Fruit fly (Drosophila melanogaster) whole organism, embryonic: Measurements from ENCODE around the gene SelT.

Experiments
- Atf6 ChIP-seq: fragments of 200-800 bp; sonication (Bioruptor generic); IDR thresholded peaks from 2 replicates; pipeline ENCODE4 v1.3.6; 2022; ENCODE audit warnings: missing biosample characterization, missing genetic modification characterization
- CG1024 ChIP-seq: fragments of 200-800 bp; sonication (Bioruptor generic); IDR thresholded peaks from 2 replicates; pipeline ENCODE4 v1.3.6; 2022; ENCODE audit warnings: missing biosample characterization, missing genetic modification characterization
- CG10274 ChIP-seq: fragments of 200-800 bp; sonication (Bioruptor generic); optimal IDR thresholded peaks from 3 replicates; lab custom pipeline; 2017; ENCODE audit warnings: missing biosample characterization, mild to moderate bottlenecking, missing genetic modification characterization
- CG11093 ChIP-seq: fragments of 200-800 bp; sonication (Bioruptor generic); IDR thresholded peaks from 3 replicates; pipeline ENCODE4 v1.3.6; 2022; ENCODE audit warnings: missing biosample characterization, missing genetic modification characterization
- CG13624 ChIP-seq: fragments of 200-800 bp; sonication (Bioruptor generic); optimal IDR thresholded peaks from 2 replicates; lab custom pipeline; 2016; ENCODE audit warnings: missing biosample characterization, missing genetic modification characterization
- CG14050 ChIP-seq: fragments of 200-800 bp; sonication (Bioruptor generic); IDR thresholded peaks from 3 replicates; pipeline ENCODE4 v1.3.6; 2022; ENCODE audit warnings: missing biosample characterization, missing genetic modification characterization
- CG14965 ChIP-seq: fragments of 200-800 bp; sonication (Bioruptor generic); optimal IDR thresholded peaks from 2 replicates; lab custom pipeline; 2016; ENCODE audit warnings: missing biosample characterization, missing genetic modification characterization, borderline replicate concordance
- CG1792 ChIP-seq: fragments of 200-800 bp; sonication (Bioruptor generic); optimal IDR thresholded peaks from 2 replicates; lab custom pipeline; 2016; ENCODE audit warnings: missing biosample characterization, missing genetic modification characterization
- CG2199 ChIP-seq: fragments of 200-800 bp; sonication (Bioruptor generic); IDR thresholded peaks from 3 replicates; pipeline ENCODE4 v1.3.6; 2022; ENCODE audit warnings: missing biosample characterization, missing genetic modification characterization
- CG31388 ChIP-seq: fragments of 200-800 bp; sonication (Bioruptor generic); optimal IDR thresholded peaks from 2 replicates; lab custom pipeline; 2016; ENCODE audit warnings: missing biosample characterization, missing genetic modification characterization
- CG32532 ChIP-seq: fragments of 200-800 bp; sonication (Bioruptor generic); IDR thresholded peaks from 2 replicates; pipeline ENCODE4 v1.3.6; 2022; ENCODE audit warnings: missing biosample characterization, missing genetic modification characterization
- CG3281 ChIP-seq: fragments of 200-800 bp; sonication (Bioruptor generic); optimal IDR thresholded peaks from 3 replicates; lab custom pipeline; 2017; ENCODE audit warnings: missing biosample characterization, mild to moderate bottlenecking, missing genetic modification characterization
- CG3407 ChIP-seq: fragments of 200-800 bp; sonication (Bioruptor generic); optimal IDR thresholded peaks from 2 replicates; lab custom pipeline; 2018; ENCODE audit warnings: missing biosample characterization, mild to moderate bottlenecking, missing genetic modification characterization
- CG34376 ChIP-seq: fragments of 200-800 bp; sonication (Bioruptor generic); optimal IDR thresholded peaks from 2 replicates; lab custom pipeline; 2018; ENCODE audit warnings: missing biosample characterization, mild to moderate bottlenecking, missing genetic modification characterization
- CG4404 ChIP-seq: fragments of 200-800 bp; sonication (Bioruptor generic); IDR thresholded peaks from 2 replicates; pipeline ENCODE4 v1.3.6; 2022; ENCODE audit warnings: missing biosample characterization, missing genetic modification characterization
- D ChIP-seq, 2 experiments: fragments of 200-800 bp in 1 of 2; fragments of >200 bp in 1 of 2; sonication (Bioruptor generic) in 1 of 2; optimal IDR thresholded peaks; 2 replicates in 1 of 2; 3 replicates in 1 of 2; lab custom pipeline; 2017; ENCODE audit warnings: mild to moderate bottlenecking in 1 of 2, missing biosample characterization in 1 of 2, missing genetic modification characterization in 1 of 2, missing genetic modification reagents in 1 of 2
- Ets65A ChIP-seq: fragments of 200-800 bp; sonication (Bioruptor generic); peaks from one replicate; lab custom pipeline; 2016; ENCODE audit warnings: missing biosample characterization, missing genetic modification characterization
- HmgZ ChIP-seq: fragments of 200-800 bp; sonication (Bioruptor generic); optimal IDR thresholded peaks from 2 replicates; lab custom pipeline; 2018; ENCODE audit warnings: missing biosample characterization, mild to moderate bottlenecking, missing genetic modification characterization
- Hmr ChIP-seq: fragments of 200-800 bp; sonication (Bioruptor generic); optimal IDR thresholded peaks from 3 replicates; lab custom pipeline; 2017; ENCODE audit warnings: mild to moderate bottlenecking, missing biosample characterization, missing genetic modification reagents, missing genetic modification characterization
- MTF-1 ChIP-seq: fragments of 200-800 bp; sonication (Bioruptor generic); optimal IDR thresholded peaks from 2 replicates; lab custom pipeline; 2018; ENCODE audit warnings: missing biosample characterization, mild to moderate bottlenecking, missing genetic modification characterization, borderline replicate concordance
- Meics ChIP-seq: fragments of 200-800 bp; sonication (Bioruptor generic); optimal IDR thresholded peaks from 2 replicates; lab custom pipeline; 2017; ENCODE audit warnings: missing biosample characterization, mild to moderate bottlenecking, missing genetic modification characterization
- NC2α ChIP-seq: fragments of 200-800 bp; sonication (Bioruptor generic); optimal IDR thresholded peaks from 2 replicates; lab custom pipeline; 2016; ENCODE audit warnings: missing biosample characterization, missing genetic modification characterization
- NC2β ChIP-seq: fragments of 200-800 bp; sonication (Bioruptor generic); optimal IDR thresholded peaks from 2 replicates; lab custom pipeline; 2016; ENCODE audit warnings: missing biosample characterization, missing genetic modification characterization
- Nf-YC ChIP-seq: fragments of 200-800 bp; optimal IDR thresholded peaks from 3 replicates; lab custom pipeline; 2019; ENCODE audit warnings: missing biosample characterization, mild to moderate bottlenecking, missing genetic modification characterization, moderate library complexity
- Six4 ChIP-seq: fragments of 200-800 bp; sonication (Bioruptor generic); optimal IDR thresholded peaks from 2 replicates; lab custom pipeline; 2016; ENCODE audit warnings: missing biosample characterization, missing genetic modification characterization
- Sry-δ ChIP-seq: fragments of 200-800 bp; sonication (Bioruptor generic); optimal IDR thresholded peaks from 2 replicates; lab custom pipeline; 2016; ENCODE audit warnings: missing biosample characterization, missing genetic modification characterization
- TFAM ChIP-seq: fragments of 200-800 bp; sonication (Bioruptor generic); optimal IDR thresholded peaks from 2 replicates; lab custom pipeline; 2017; ENCODE audit warnings: missing biosample characterization, missing genetic modification characterization, inconsistent platforms
- Vsx1 ChIP-seq: fragments of 200-800 bp; sonication (Bioruptor generic); optimal IDR thresholded peaks from 2 replicates; lab custom pipeline; 2017; ENCODE audit warnings: missing biosample characterization, mild to moderate bottlenecking, missing genetic modification characterization, missing genetic modification reagents
- bsh ChIP-seq, 2 experiments: fragments of 200-800 bp; sonication (Bioruptor generic); optimal IDR thresholded peaks; 2 replicates each; lab custom pipeline; 2017 to 2018; ENCODE audit warnings: mild to moderate bottlenecking in 2 of 2, missing biosample characterization in 2 of 2, missing genetic modification characterization in 2 of 2, moderate library complexity in 1 of 2
- cg ChIP-seq: fragments of 200-800 bp; sonication (Bioruptor generic); optimal IDR thresholded peaks from 3 replicates; lab custom pipeline; 2019; ENCODE audit warnings: missing biosample characterization, mild to moderate bottlenecking, missing genetic modification characterization, moderate library complexity
- chif ChIP-seq, 2 experiments: fragments of 200-800 bp; sonication (Bioruptor generic); optimal IDR thresholded peaks; 3 replicates each; lab custom pipeline; 2016; ENCODE audit warnings: missing biosample characterization in 2 of 2, missing genetic modification characterization in 2 of 2
- ci ChIP-seq: fragments of 200-800 bp; sonication (Bioruptor generic); IDR thresholded peaks from 3 replicates; pipeline ENCODE4 v1.3.6; 2022; ENCODE audit warnings: missing biosample characterization, missing genetic modification characterization
- corto ChIP-seq: fragments of 200-800 bp; sonication (Bioruptor generic); optimal IDR thresholded peaks from 2 replicates; lab custom pipeline; 2016; ENCODE audit warnings: missing biosample characterization, mild to moderate bottlenecking, missing genetic modification characterization, moderate library complexity
- crol ChIP-seq: fragments of 200-800 bp; sonication (Bioruptor generic); IDR thresholded peaks from 2 replicates; pipeline ENCODE4 v1.3.6; 2022; ENCODE audit warnings: missing biosample characterization, missing genetic modification characterization
- dati ChIP-seq: fragments of 200-800 bp; sonication (Bioruptor generic); IDR thresholded peaks from 2 replicates; pipeline ENCODE4 v1.3.6; 2022; ENCODE audit warnings: missing biosample characterization, missing genetic modification characterization
- dm ChIP-seq: fragments of 200-800 bp; sonication (Bioruptor generic); optimal IDR thresholded peaks from 3 replicates; lab custom pipeline; 2016; ENCODE audit warnings: missing biosample characterization, missing genetic modification characterization
- dpn ChIP-seq, 2 experiments: fragments of 200-800 bp; sonication (Bioruptor generic); optimal IDR thresholded peaks; 3 replicates each; lab custom pipeline; 2016; ENCODE audit warnings: missing biosample characterization in 2 of 2, missing genetic modification characterization in 2 of 2
- ewg ChIP-seq: fragments of 200-800 bp; sonication (Bioruptor generic); optimal IDR thresholded peaks from 3 replicates; lab custom pipeline; 2017; ENCODE audit warnings: mild to moderate bottlenecking, missing biosample characterization, missing genetic modification reagents, missing genetic modification characterization
- ftz-f1 ChIP-seq: fragments of 200-800 bp; sonication (Bioruptor generic); optimal IDR thresholded peaks from 2 replicates; lab custom pipeline; 2016; ENCODE audit warnings: missing biosample characterization, missing genetic modification characterization
- fu2 ChIP-seq: fragments of 200-800 bp; sonication (Bioruptor generic); optimal IDR thresholded peaks from 2 replicates; lab custom pipeline; 2016; ENCODE audit warnings: missing biosample characterization, missing genetic modification characterization
- gsb-n ChIP-seq: fragments of 200-800 bp; sonication (Bioruptor generic); optimal IDR thresholded peaks from 3 replicates; lab custom pipeline; 2018; ENCODE audit warnings: missing biosample characterization, mild to moderate bottlenecking, missing genetic modification characterization
- klu ChIP-seq: fragments of 200-800 bp; sonication (Bioruptor generic); IDR thresholded peaks from 2 replicates; pipeline ENCODE4 v1.3.6; 2022; ENCODE audit warnings: missing biosample characterization, missing genetic modification characterization
- mam ChIP-seq: fragments of 200-800 bp; sonication (Bioruptor generic); optimal IDR thresholded peaks from 3 replicates; lab custom pipeline; 2016; ENCODE audit warnings: missing biosample characterization, missing genetic modification characterization
- mirr ChIP-seq: fragments of 200-800 bp; sonication (Bioruptor generic); optimal IDR thresholded peaks from 3 replicates; lab custom pipeline; 2018; ENCODE audit warnings: missing biosample characterization, mild to moderate bottlenecking, missing genetic modification characterization
- odd ChIP-seq: fragments of 200-800 bp; sonication (Bioruptor generic); optimal IDR thresholded peaks from 2 replicates; lab custom pipeline; 2017; ENCODE audit warnings: missing biosample characterization, mild to moderate bottlenecking, missing genetic modification characterization
- onecut ChIP-seq: fragments of 200-800 bp; sonication (Bioruptor generic); IDR thresholded peaks from 2 replicates; pipeline ENCODE4 v1.3.6; 2022; ENCODE audit warnings: missing biosample characterization, missing genetic modification characterization
- pita ChIP-seq: fragments of 200-800 bp; sonication (Bioruptor generic); optimal IDR thresholded peaks from 2 replicates; lab custom pipeline; 2017; ENCODE audit warnings: missing biosample characterization, mild to moderate bottlenecking, missing genetic modification characterization
- psq ChIP-seq: fragments of 200-800 bp; sonication (Bioruptor generic); optimal IDR thresholded peaks from 2 replicates; lab custom pipeline; 2017; ENCODE audit warnings: missing biosample characterization, missing genetic modification characterization
- sima ChIP-seq: fragments of 200-800 bp; sonication (Bioruptor generic); optimal IDR thresholded peaks from 2 replicates; lab custom pipeline; 2016; ENCODE audit warnings: missing biosample characterization, missing genetic modification characterization
- sisA ChIP-seq: fragments of 200-800 bp; sonication (Bioruptor generic); IDR thresholded peaks from 2 replicates; pipeline ENCODE4 v1.3.6; 2022; ENCODE audit warnings: missing biosample characterization, missing genetic modification characterization

Gene SelT

DNA sequence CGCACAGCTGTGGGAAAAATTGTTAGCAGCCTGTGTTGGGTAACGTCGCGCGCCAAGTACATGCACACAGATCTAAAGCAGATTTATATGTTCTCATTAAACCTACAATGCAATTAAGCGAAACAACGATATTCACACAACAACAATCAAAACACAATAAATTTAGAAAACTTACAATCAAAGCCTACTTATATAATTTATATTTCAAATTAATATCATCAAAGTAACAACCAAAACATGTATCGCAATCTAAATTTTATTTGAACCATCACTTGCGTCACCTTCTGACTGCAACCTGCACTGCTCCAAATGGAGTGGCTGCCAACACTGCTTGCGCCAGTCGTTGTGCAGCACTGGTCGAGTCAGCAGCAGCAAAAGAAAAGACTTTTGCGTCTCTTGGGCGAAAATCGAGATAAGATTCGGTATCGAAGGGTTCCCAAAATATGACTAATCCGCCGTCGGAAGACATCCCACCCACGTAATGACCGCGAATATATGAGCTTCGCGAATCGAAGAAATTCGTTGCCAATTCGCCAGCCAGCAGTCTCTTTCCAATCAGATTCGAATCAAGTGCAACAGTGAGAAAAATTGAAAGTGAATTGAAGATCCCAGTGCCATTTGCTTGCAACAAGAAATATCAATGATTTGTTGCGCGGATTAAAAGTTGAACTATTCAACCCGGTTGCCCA lies 29.3 kb upstream of the SelT start, which contains the start of the genes CG8892 and CG34126 (continued):
- TF ChIP-seq CG31388: peak; percentile 97
- TF ChIP-seq ewg (GFP tag; lab: Kevin White, UChicago): peak; percentile 95
- peak; percentile 83 for TF ChIP-seq dati (GFP tag; lab: Robert Waterston, UW)
- TF ChIP-seq odd (GFP tag; lab: Kevin White, UChicago): peak; percentile 90
- TF ChIP-seq ftz-f1 (GFP tag; lab: Kevin White, UChicago): peak; percentile 92
- peak; percentile 87 for TF ChIP-seq onecut (GFP tag; lab: Robert Waterston, UW)
- TF ChIP-seq CG4404 (GFP tag; lab: Robert Waterston, UW): peak; percentile 99
- no peak for TF ChIP-seq pita (GFP tag; lab: Kevin White, UChicago)
- peak; percentile 81 for TF ChIP-seq MTF-1 (GFP tag; lab: Kevin White, UChicago)
- TF ChIP-seq mirr (GFP tag; lab: Kevin White, UChicago): peak; percentile 95
- TF ChIP-seq Atf6 (GFP tag; lab: Robert Waterston, UW): peak; percentile 97
- TF ChIP-seq CG14965: peak; percentile 61
- TF ChIP-seq sima (GFP tag; lab: Kevin White, UChicago): peak; percentile 83
- TF ChIP-seq HmgZ (tag; lab: Kevin White, UChicago): peak; percentile 98
- peak; percentile 98 for TF ChIP-seq Hmr (GFP tag; lab: Kevin White, UChicago)
- peak; percentile 96 for TF ChIP-seq CG32532 (GFP tag; lab: Robert Waterston, UW)
- TF ChIP-seq CG11093: peak; percentile 96
- TF ChIP-seq TFAM (GFP tag; lab: Kevin White, UChicago): peak; percentile 89
- peak; percentile 97 for TF ChIP-seq Six4 (GFP tag; lab: Kevin White, UChicago)
- TF ChIP-seq sisA (GFP tag; lab: Robert Waterston, UW): peak; percentile 98
- TF ChIP-seq CG34376: peak; percentile 97
- no peak for TF ChIP-seq crol (GFP tag; lab: Robert Waterston, UW)
- TF ChIP-seq Nf-YC (tag; lab: Kevin White, UChicago): peak; percentile 92
- TF ChIP-seq CG10274 (GFP tag; lab: Kevin White, UChicago): peak; percentile 91
- peak; percentile 90 for TF ChIP-seq dm (GFP tag; lab: Kevin White, UChicago)
- peak; percentile 73 for TF ChIP-seq Sry-δ (GFP tag; lab: Kevin White, UChicago)
- TF ChIP-seq fu2: peak; percentile 96
- peak; percentile 97 for TF ChIP-seq Meics (GFP tag; lab: Kevin White, UChicago)
- peak; percentile 74; the same call in 1 of the 3 replicates for TF ChIP-seq CG2199 (GFP tag; lab: Robert Waterston, UW)
- peak; percentile 89 for TF ChIP-seq CG14050
- TF ChIP-seq NC2β (GFP tag; lab: Kevin White, UChicago): peak; percentile 95
- TF ChIP-seq NC2α (GFP tag; lab: Kevin White, UChicago): peak; percentile 80
- peak; percentile 94 for TF ChIP-seq CG3407 (GFP tag; lab: Kevin White, UChicago)
- peak; percentile 75 to 94 for TF ChIP-seq bsh (GFP tag; optimal IDR thresholded peaks at IDR 0.05; lab: Kevin White, UChicago)
- no peak for TF ChIP-seq D (optimal IDR thresholded peaks at IDR 0.05; lab: Kevin White, UChicago)
- TF ChIP-seq D (GFP tag; optimal IDR thresholded peaks at IDR 0.05; lab: Kevin White, UChicago): peak; percentile 97
- peak; percentile 89 for TF ChIP-seq ci (GFP tag; lab: Robert Waterston, UW)
- peak; percentile 95 for TF ChIP-seq corto (GFP tag; lab: Kevin White, UChicago)
- TF ChIP-seq dpn (GFP tag; optimal IDR thresholded peaks at IDR 0.05; lab: Kevin White, UChicago): peak; percentile 98
- peak; percentile 93 for TF ChIP-seq psq
- no peak for TF ChIP-seq cg (GFP tag; lab: Kevin White, UChicago)
- TF ChIP-seq gsb-n (tag; lab: Kevin White, UChicago): peak; percentile 93
- TF ChIP-seq Ets65A (GFP tag; lab: Kevin White, UChicago): peak; percentile 100
- TF ChIP-seq mam (GFP tag; lab: Kevin White, UChicago): peak; percentile 98
- TF ChIP-seq Vsx1 (GFP tag; lab: Kevin White, UChicago): peak; percentile 86
- TF ChIP-seq CG1792 (GFP tag; lab: Kevin White, UChicago): peak; percentile 93
- peak; percentile 97 for TF ChIP-seq klu
- TF ChIP-seq chif (GFP tag; optimal IDR thresholded peaks at IDR 0.05; lab: Kevin White, UChicago): peak; percentile 97
- peak; percentile 97 for TF ChIP-seq CG3281
- peak; percentile 96 for TF ChIP-seq CG13624 (GFP tag; lab: Kevin White, UChicago)
- peak; percentile 88 for TF ChIP-seq CG1024 (GFP tag; lab: Robert Waterston, UW)
